Worm (Caenorhabditis elegans) whole organism, L4/young adult: ENCODE data around the gene tap-1.

Experiments used
- W03F9.2 ChIP-seq: fragments of 150-350 bp; optimal IDR thresholded peaks from 2 replicates; lab custom pipeline; 2014; ENCODE audit warnings: missing biosample characterization, missing genetic modification characterization
- dao-5 ChIP-seq: sonication (generic microtip); optimal IDR thresholded peaks from 2 replicates; lab custom pipeline; 2016; ENCODE audit warnings: missing genotype, missing genetic modification characterization, moderate library complexity, missing compliant biosample characterization
- him-1 ChIP-seq: sonication (generic microtip); optimal IDR thresholded peaks from 2 replicates; lab custom pipeline; 2016; ENCODE audit warnings: missing genotype, missing genetic modification reagents, missing genetic modification characterization, missing compliant biosample characterization

tap-1 gene

DNA sequence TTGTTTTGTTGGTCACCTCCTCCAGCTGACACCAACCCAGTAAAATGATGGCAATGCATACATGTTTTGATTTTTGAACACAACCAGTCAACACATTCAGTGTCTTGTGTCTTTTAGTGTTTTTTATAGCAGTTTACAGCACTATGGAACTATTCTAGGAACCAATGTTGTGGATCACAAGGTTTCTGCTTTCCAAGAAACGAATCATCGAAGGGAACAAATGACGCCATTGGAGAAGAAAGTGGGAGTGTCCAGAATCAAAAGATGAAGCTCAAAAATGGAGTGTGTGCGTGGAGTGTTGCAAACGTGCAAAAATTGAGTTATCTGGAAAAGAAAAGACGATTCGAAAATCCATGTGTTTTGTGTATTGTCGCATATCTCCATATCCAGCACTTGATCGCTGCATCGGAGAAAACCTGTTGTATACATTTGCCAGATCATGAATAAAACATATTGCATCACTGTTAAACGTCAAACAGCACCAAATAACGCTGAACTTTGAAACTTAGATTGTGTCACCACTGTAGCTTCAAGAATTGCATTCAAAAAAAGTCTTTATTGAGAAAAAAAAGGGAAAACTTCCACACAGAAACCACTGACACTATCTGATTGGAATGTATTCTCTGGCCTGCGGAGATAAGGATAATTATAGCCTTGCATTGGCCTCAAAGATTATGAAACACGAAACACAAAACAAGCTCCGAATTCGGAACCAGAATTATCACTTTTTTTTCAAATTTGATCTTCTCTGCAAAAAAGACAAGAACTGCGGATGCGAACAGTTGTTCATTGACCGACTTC, 26.9 kb upstream of the tap-1 start:
- TF ChIP-seq W03F9.2 (tag; lab: Kevin White, UChicago) = no peak
- no peak for TF ChIP-seq dao-5 (tag; lab: Kevin White, UChicago)
- TF ChIP-seq him-1 (tag; lab: Kevin White, UChicago) = no peak

- TF ChIP-seq dao-5 (tag; lab: Kevin White, UChicago) = no peak
- TF ChIP-seq him-1 (tag; lab: Kevin White, UChicago) = no peak
- no peak for TF ChIP-seq W03F9.2 (tag; lab: Kevin White, UChicago)
Observed at ce11 chrX:14563818-14564217, 25.6 kb upstream of the tap-1 start.

DNA sequence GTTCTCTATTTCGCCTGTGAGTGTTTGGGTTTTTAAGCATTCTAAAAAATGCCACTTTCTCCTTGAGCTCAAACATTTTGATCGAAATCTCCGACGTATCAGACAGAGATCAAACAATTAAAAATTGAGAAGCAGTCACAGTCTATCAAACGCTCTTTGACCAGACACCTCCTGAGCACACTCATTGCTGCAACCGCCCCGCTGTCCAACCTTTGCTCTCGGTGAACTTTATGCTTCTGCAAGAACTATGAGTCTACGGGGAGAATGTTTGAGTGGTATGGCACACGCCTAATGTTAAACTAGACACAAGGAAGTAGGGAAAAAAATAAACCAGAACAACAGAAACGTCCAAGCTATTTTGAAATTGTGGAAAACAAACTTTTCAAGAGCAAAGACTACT, 24.2 kb upstream of the tap-1 start:
- TF ChIP-seq him-1 (tag; lab: Kevin White, UChicago) (no peak), dao-5 (tag; lab: Kevin White, UChicago) (no peak), W03F9.2 (tag; lab: Kevin White, UChicago) (no peak)

DNA sequence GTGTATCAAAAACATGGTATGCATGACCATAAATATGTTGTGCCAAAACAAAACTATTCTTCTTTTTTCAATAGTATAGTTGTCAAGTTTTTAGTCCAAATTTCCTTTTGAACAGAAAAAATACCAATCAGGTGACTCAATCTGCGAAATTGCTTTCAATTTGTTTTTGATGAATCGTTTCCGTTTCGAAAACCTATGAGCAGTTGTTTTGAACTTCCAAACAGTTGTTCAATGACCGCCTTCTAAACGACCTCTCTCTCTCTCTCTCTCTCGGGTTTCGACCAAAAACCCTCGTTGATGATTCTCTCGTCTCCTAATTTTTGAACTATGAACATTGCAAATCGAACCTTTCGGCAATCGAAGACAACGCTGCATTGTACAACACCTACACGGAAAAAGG, 23.4 kb upstream of the tap-1 start:
- TF ChIP-seq dao-5 (tag; lab: Kevin White, UChicago) = no peak
- TF ChIP-seq him-1 (tag; lab: Kevin White, UChicago) = no peak
- TF ChIP-seq W03F9.2 (tag; lab: Kevin White, UChicago) = no peak

DNA sequence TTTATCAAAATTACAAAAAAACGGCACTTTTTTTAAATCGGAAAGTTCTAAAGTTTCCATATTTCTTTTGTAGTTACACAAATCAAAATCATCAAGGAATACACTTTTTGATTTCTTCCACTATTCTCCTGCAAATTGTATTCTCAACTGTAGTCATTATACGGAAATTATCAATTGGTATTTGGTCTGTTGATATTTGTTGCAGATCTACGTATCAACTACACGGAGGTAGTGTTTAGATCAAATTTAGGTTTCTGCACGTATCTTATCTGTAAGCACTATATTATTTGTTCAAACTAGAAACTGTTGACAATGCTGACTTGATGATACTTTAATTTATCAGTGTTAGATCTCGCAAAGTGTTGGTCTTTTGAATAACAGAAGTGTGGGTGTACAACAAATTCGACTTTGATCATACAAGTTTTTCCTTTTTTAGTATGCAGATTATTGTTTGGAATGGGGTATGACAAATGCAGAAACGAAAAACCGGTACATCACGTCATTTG, 21.1 kb upstream of the tap-1 start:
- TF ChIP-seq him-1 (tag; lab: Kevin White, UChicago) (no peak), dao-5 (tag; lab: Kevin White, UChicago) (no peak), W03F9.2 (tag; lab: Kevin White, UChicago) (no peak)

DNA sequence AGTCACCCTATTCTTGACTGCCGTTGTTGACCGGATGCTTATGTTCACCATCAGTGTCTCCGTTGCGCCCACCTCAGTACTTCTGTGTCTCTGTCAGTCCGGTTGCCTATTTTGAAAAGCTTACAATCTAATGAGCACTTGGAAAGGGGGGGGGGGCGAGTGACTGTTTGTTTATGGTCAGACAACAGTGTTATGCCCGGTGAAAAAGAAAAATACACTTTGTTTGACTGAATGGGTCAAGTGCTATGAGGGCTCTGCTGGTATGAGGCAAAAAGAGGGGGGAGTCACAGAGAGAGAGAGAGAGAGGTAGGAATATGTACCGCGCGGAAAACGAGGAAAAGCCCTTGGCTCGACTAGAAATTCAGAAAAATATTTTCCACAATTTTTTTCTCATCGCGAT, 18.1 kb upstream of the tap-1 start:
- no peak for TF ChIP-seq dao-5 (tag; lab: Kevin White, UChicago)
- no peak for TF ChIP-seq W03F9.2 (tag; lab: Kevin White, UChicago)
- TF ChIP-seq him-1 (tag; lab: Kevin White, UChicago) = no peak

- no peak for TF ChIP-seq W03F9.2 (tag; lab: Kevin White, UChicago)
- TF ChIP-seq dao-5 (tag; lab: Kevin White, UChicago) = no peak
- TF ChIP-seq him-1 (tag; lab: Kevin White, UChicago) = no peak
Observed at ce11 chrX:14572419-14572818, 17.0 kb upstream of the tap-1 start, which contains the start of gene lron-1. TSS of gene lron-1 (plus strand) at chrX:14572719.

DNA sequence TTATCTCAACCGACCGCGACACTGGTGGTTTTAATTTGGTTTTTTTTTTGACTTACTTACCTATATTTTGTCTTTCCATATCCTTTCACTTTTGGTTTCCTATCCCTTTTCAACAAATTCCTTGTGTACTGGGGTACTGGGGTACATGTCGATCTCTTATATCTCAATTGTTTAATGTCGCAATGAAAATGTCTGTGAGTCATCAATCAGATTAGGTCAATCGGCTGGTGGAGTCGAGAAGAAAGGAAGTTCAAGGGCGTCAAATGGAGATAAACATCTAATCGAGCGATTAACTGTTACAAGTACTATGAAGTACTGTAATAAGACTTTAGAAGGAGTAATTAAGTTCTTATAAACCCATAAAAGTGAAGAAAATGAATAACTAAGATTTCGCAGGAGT, 13.5 kb upstream of the tap-1 start:
- TF ChIP-seq dao-5 (tag; lab: Kevin White, UChicago) (no peak), W03F9.2 (tag; lab: Kevin White, UChicago) (no peak), him-1 (tag; lab: Kevin White, UChicago) (no peak)

- TF ChIP-seq dao-5 (tag; lab: Kevin White, UChicago) = no peak
- no peak for TF ChIP-seq W03F9.2 (tag; lab: Kevin White, UChicago)
- TF ChIP-seq him-1 (tag; lab: Kevin White, UChicago) = no peak
Observed at ce11 chrX:14577579-14578127, 11.8 kb upstream of the tap-1 start, which contains the start of gene let-4. TSS of gene let-4 (plus strand) at chrX:14577935.

- TF ChIP-seq W03F9.2 (tag; lab: Kevin White, UChicago) (no peak), him-1 (tag; lab: Kevin White, UChicago) (no peak), dao-5 (tag; lab: Kevin White, UChicago) (no peak)
Observed at ce11 chrX:14580853-14581252, 8.6 kb upstream of the tap-1 start.

ce11 chrX:14581429-14581828, 8.0 kb upstream of the tap-1 start, which contains the start of gene sym-1:
TSS of gene sym-1 (plus strand) at chrX:14581622.
- TF ChIP-seq dao-5 (tag; lab: Kevin White, UChicago) = no peak

DNA sequence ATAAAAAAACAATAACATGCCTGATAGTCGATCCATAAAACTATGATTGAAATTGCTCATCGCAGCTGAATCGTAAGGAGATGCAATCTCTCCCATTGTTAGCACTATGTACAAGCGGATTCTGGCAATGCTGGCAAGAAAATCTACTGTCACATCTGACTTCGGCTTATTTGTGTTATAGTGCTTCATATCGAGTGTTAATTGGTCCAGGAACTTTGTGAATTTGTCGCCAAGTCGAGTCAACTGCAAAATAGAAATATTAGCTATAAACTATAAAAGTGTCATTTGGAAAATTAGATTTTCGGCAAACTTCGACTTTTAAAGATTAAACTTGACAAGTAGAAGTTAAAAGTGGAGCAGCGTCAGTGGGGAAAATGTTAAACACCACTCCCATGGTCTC, 5.1 kb upstream of the tap-1 start:
- TF ChIP-seq W03F9.2 (tag; lab: Kevin White, UChicago) (no peak), him-1 (tag; lab: Kevin White, UChicago) (no peak), dao-5 (tag; lab: Kevin White, UChicago) (no peak)

- TF ChIP-seq dao-5 (tag; lab: Kevin White, UChicago) (no peak), him-1 (tag; lab: Kevin White, UChicago) (no peak), W03F9.2 (tag; lab: Kevin White, UChicago) (no peak)
Observed at ce11 chrX:14593206-14593605, 3.8 kb downstream of the tap-1 start.
